Worm (Caenorhabditis elegans) whole organism, L1 larva: ENCODE measurements around the gene ptr-8.

Experiments
- C16A3.4 ChIP-seq: fragments of 150-350 bp; optimal IDR thresholded peaks from 2 replicates; lab custom pipeline; 2014; ENCODE audit warnings: missing biosample characterization, missing genetic modification characterization
- aly-2 ChIP-seq: fragments of 150-350 bp; optimal IDR thresholded peaks from 2 replicates; lab custom pipeline; 2014; ENCODE audit warnings: missing biosample characterization, missing genetic modification characterization
- ama-1 ChIP-seq: fragments of 150-350 bp; optimal IDR thresholded peaks from 2 replicates; lab custom pipeline; 2014
- ceh-82 ChIP-seq, 3 experiments: fragments of 150-350 bp in 1 of 3; sonication (generic microtip) in 2 of 3; optimal IDR thresholded peaks; 2 replicates each; lab custom pipeline; 2014 to 2017; ENCODE audit warnings: missing biosample characterization in 3 of 3, missing genetic modification characterization in 3 of 3
- ces-1 ChIP-seq: fragments of 150-350 bp; optimal IDR thresholded peaks from 2 replicates; lab custom pipeline; 2014; ENCODE audit warnings: missing biosample characterization, missing genetic modification reagents, missing genetic modification characterization
- fkh-8 ChIP-seq: sonication (generic microtip); optimal IDR thresholded peaks from 2 replicates; lab custom pipeline; 2016; ENCODE audit warnings: mild to moderate bottlenecking, missing genetic modification characterization, missing compliant biosample characterization
- hlh-4 ChIP-seq: sonication (generic microtip); optimal IDR thresholded peaks from 2 replicates; lab custom pipeline; 2016; ENCODE audit warnings: mild to moderate bottlenecking, missing genetic modification characterization, missing compliant biosample characterization
- nhr-11 ChIP-seq: fragments of 150-350 bp; optimal IDR thresholded peaks from 2 replicates; lab custom pipeline; 2014; ENCODE audit warnings: missing biosample characterization, missing genetic modification characterization
- nhr-71 ChIP-seq: sonication (generic microtip); optimal IDR thresholded peaks from 2 replicates; lab custom pipeline; 2016; ENCODE audit warnings: mild to moderate bottlenecking, missing genetic modification characterization, moderate library complexity, missing compliant biosample characterization
- skn-1 ChIP-seq: fragments of 150-350 bp; optimal IDR thresholded peaks from 2 replicates; lab custom pipeline; 2014; ENCODE audit warnings: missing biosample characterization, missing genetic modification characterization
- snpc-4 ChIP-seq: fragments of 150-350 bp; optimal IDR thresholded peaks from 2 replicates; lab custom pipeline; 2014; ENCODE audit warnings: missing biosample characterization, missing genetic modification characterization
- xbp-1 ChIP-seq: sonication (generic microtip); optimal IDR thresholded peaks from 2 replicates; lab custom pipeline; 2016; ENCODE audit warnings: missing genetic modification characterization, missing compliant biosample characterization
- ztf-11 ChIP-seq, 2 experiments: sonication (generic microtip); optimal IDR thresholded peaks; 2 replicates each; lab custom pipeline; 2016 to 2017; ENCODE audit warnings: missing genetic modification characterization in 2 of 2, missing biosample characterization in 1 of 2, missing compliant biosample characterization in 1 of 2

DNA sequence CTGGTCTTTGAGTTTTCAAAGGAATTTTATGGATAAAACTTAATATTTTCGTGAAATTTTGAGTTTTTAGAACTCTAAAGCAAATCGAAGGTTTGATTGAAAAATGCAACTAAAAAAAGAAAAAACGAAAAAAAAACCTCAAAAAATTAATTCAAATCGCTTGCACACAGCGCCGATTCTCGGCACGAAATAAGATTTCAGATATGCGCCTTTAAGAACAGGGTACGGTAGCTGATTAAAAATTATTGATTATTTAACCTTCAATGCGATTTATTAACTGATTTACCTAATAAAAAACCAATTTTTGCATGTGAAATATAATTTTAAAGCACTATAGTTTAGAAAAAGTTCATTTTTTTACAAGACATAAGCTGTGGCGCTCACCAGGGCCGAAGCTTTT, 36.2 kb upstream of the ptr-8 start:
- no peak for TF ChIP-seq ceh-82 (tag; optimal IDR thresholded peaks at IDR 0.05; lab: Kevin White, UChicago)
- TF ChIP-seq aly-2 (tag; lab: Kevin White, UChicago), result no peak
- no peak for TF ChIP-seq nhr-71 (tag; lab: Kevin White, UChicago)
- TF ChIP-seq nhr-11, result no peak
- no peak for TF ChIP-seq ztf-11 (tag; optimal IDR thresholded peaks at IDR 0.05; lab: Kevin White, UChicago)
- no peak for TF ChIP-seq ama-1 (lab: Kevin White, UChicago)
- no peak for TF ChIP-seq C16A3.4 (tag; lab: Kevin White, UChicago)
- no peak for TF ChIP-seq hlh-4 (tag; lab: Kevin White, UChicago)
- TF ChIP-seq ces-1 (GFP tag; lab: Kevin White, UChicago), result no peak
- TF ChIP-seq fkh-8 (tag; lab: Kevin White, UChicago), result no peak
- no peak for TF ChIP-seq xbp-1 (tag; lab: Kevin White, UChicago)
- no peak for TF ChIP-seq snpc-4
- no peak for TF ChIP-seq skn-1 (tag; lab: Kevin White, UChicago)
